Worm (Caenorhabditis elegans): ENCODE measurements around the gene ZK686.6.

DNA sequence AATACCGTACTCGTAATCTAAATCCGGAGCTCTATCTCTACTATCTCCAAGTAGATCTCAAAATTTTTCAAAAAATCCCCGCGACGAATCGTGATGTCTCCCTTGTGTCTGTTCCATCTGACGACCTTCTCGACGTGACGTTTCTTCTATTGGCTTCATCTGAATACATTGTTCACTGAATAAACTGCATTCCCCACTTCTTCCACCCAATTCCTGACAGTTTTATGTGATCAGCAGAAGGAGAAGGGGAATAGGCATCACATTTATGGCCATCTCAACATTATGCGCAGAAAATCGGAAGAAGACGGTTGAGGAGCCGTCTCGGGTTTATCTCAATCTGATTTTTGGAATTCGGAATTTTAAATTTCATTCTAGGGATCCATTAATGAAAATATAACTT, 46.2 kb upstream of the ZK686.6 start:
- TF ChIP-seq unc-62 (GFP tag; optimal IDR thresholded peaks at IDR 0.05): no peak
- no peak for TF ChIP-seq nhr-77 (tag; optimal IDR thresholded peaks at IDR 0.05)
- no peak for TF ChIP-seq unc-39 (tag; optimal IDR thresholded peaks at IDR 0.05)
- no peak for TF ChIP-seq lin-39 (tag; optimal IDR thresholded peaks at IDR 0.05)
- no peak for TF ChIP-seq sem-4 (tag; optimal IDR thresholded peaks at IDR 0.05)
- TF ChIP-seq lsy-2 (tag; optimal IDR thresholded peaks at IDR 0.05): no peak
- TF ChIP-seq skn-1 (tag; optimal IDR thresholded peaks at IDR 0.05): no peak
- no peak for TF ChIP-seq nhr-25 (tag; optimal IDR thresholded peaks at IDR 0.05)
- TF ChIP-seq fos-1 (tag; optimal IDR thresholded peaks at IDR 0.05): no peak
- no peak for TF ChIP-seq snpc-4 (tag; optimal IDR thresholded peaks at IDR 0.05)
